Worm (Caenorhabditis elegans) whole organism, young adult: Measurements from ENCODE around the gene Y53F4B.5.

Source experiments
- F52B5.7 ChIP-seq: sonication (generic microtip); optimal IDR thresholded peaks from 2 replicates; lab custom pipeline; 2016; ENCODE audit warnings: mild to moderate bottlenecking, missing genetic modification characterization, missing compliant biosample characterization
- ama-1 ChIP-seq, 3 experiments: fragments of 150-350 bp in 1 of 3; sonication (generic microtip) in 2 of 3; optimal IDR thresholded peaks; 2 replicates each; lab custom pipeline; 2014 to 2018; ENCODE audit warnings: missing biosample characterization in 2 of 3, missing genetic modification characterization in 2 of 3, missing genetic modification reagents in 2 of 3
- bed-2 ChIP-seq: fragments of 200-800 bp; sonication (Bioruptor generic); IDR thresholded peaks from 2 replicates; pipeline ENCODE4 v1.3.6; 2022; ENCODE audit warnings: missing genetic modification reagents, missing genetic modification characterization, missing compliant biosample characterization
- ceh-58 ChIP-seq: fragments of 200-800 bp; sonication (Bioruptor generic); IDR thresholded peaks from 2 replicates; pipeline ENCODE4 v1.3.6; 2022; ENCODE audit warnings: missing genetic modification characterization, missing compliant biosample characterization
- nfya-1 ChIP-seq: sonication (generic microtip); optimal IDR thresholded peaks from 2 replicates; lab custom pipeline; 2017; ENCODE audit warnings: antibody characterized with exemption, missing compliant biosample characterization, missing genetic modification characterization, borderline replicate concordance; ENCODE audit not compliant: insufficient read depth
- nhr-179 ChIP-seq: sonication (generic microtip); optimal IDR thresholded peaks from 2 replicates; lab custom pipeline; 2016; ENCODE audit warnings: mild to moderate bottlenecking, missing genetic modification characterization, missing compliant biosample characterization
- pha-4 ChIP-seq: fragments of 150-350 bp; sonication (generic microtip); optimal IDR thresholded peaks from 2 replicates; lab custom pipeline; 2014; ENCODE audit warnings: missing biosample characterization, missing genetic modification reagents, missing genetic modification characterization
- snpc-4 ChIP-seq, 5 experiments: fragments of 150-350 bp in 1 of 5; sonication (generic microtip) in 4 of 5; optimal IDR thresholded peaks; 2 replicates each; lab custom pipeline; 2014 to 2018; ENCODE audit warnings: missing genetic modification characterization in 5 of 5, missing biosample characterization in 3 of 5, antibody characterized with exemption in 2 of 5, mild to moderate bottlenecking in 2 of 5, missing compliant biosample characterization in 2 of 5, missing genotype in 2 of 5, moderate library complexity in 2 of 5, missing genetic modification reagents in 1 of 5
- unc-62 ChIP-seq: fragments of 150-350 bp; optimal IDR thresholded peaks from 2 replicates; lab custom pipeline; 2014; ENCODE audit warnings: missing biosample characterization, missing genetic modification reagents, missing genetic modification characterization

DNA sequence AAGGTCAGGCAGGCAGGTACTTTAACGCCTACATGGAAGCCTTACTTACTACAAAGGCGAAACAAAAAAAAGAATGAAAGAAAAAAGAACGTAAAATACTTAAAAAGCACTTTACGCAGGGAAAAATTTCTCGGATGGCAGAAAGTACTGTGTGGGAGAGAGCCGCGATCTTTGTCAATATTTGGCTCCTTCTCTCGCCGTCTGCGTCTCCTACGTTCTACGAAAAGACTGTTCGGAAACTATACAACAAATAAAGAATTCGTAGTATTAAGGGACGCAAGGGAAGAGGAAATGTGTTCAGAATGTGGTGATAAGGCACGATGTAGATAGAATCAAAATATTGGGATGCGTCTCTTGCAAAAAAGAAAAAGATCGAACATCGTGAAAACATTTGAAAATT is 16.7 kb downstream of the Y53F4B.5 start:
- TF ChIP-seq pha-4 (tag; lab: Kevin White, UChicago) (no peak), F52B5.7 (tag; lab: Kevin White, UChicago) (no peak), unc-62 (GFP tag; lab: Kevin White, UChicago) (no peak), nhr-179 (no peak), nfya-1 (tag; lab: Kevin White, UChicago) (no peak), snpc-4 (GFP tag; optimal IDR thresholded peaks at IDR 0.05; lab: Kevin White, UChicago) (no peak), snpc-4 (tag; optimal IDR thresholded peaks at IDR 0.05; lab: Kevin White, UChicago) (no peak), bed-2 (GFP tag; lab: Robert Waterston, UW) (no peak), ama-1 (optimal IDR thresholded peaks at IDR 0.05; lab: Kevin White, UChicago) (no peak), ama-1 (GFP tag; optimal IDR thresholded peaks at IDR 0.05; lab: Kevin White, UChicago) (no peak), ceh-58 (GFP tag; lab: Robert Waterston, UW) (no peak)
